Fruit fly (Drosophila melanogaster): ENCODE measurements around the gene CG6765.

DNA sequence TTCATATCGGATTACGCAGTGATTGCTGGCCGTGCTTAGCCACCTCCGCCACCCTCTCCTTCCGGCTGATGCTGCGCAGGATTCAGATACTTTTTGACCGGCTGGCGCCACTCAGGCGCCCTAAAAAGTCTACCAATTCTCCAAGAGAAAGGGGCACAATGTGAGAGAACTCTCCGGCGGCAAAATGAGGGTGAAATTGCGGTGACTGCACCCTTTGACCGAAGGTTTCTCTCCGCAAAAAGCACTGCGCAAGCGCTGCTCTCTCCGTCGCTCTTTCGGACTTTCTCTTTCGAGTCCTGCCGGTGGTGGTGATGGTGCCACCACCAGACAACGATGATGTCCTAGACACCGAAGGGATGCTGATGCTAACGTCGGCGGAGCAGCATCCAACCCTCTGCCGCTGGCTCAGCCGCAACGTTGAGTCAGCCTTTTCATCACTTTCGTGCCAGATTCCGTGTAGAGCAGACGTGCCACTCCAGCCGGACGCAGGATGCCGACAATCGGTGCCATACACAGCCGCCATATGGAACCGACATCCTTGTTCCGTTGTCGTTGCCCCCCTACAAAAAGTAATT is 47.3 kb downstream of the CG6765 start:
- TF ChIP-seq CG13204 (GFP tag; optimal IDR thresholded peaks at IDR 0.05) (no peak), CG12605 (GFP tag; IDR thresholded peaks at IDR 0.05) (no peak), CG9948 (tag; optimal IDR thresholded peaks at IDR 0.05) (no peak), CG34367 (tag; optimal IDR thresholded peaks at IDR 0.05) (no peak), rn (GFP tag; IDR thresholded peaks at IDR 0.05) (no peak), CG8159 (tag; optimal IDR thresholded peaks at IDR 0.05) (no peak), CG15710 (tag; optimal IDR thresholded peaks at IDR 0.05) (no peak)
